Worm (Caenorhabditis elegans): ENCODE measurements around the gene Y51A2B.5.
"Not testable (repeated sequence)": the region's sequence is repeated elsewhere in the genome, so short reads cannot be mapped to it uniquely, and the experiment has no call there.

The Y51A2B.5 gene

DNA sequence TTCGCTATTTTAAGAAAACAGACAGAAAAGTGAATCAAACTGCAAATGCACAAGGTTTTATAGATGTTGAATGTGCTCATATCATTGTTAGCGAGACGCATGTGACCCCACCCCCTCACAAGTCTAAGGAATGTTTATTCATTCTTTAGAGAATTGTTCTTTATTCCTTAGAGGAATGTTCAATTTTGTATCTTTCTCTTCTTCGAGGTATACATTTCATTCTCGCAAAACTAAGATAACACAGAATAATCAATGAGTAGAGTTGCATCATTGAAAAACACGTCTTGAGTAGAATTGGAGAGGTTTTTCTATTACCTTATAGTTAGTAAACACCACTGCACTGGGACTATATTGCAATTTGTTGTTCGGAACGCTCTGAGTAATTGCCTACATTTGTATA is 45.9 kb downstream of the Y51A2B.5 start, which contains the start of gene ZK262.20:
TSS of gene ZK262.20 (minus strand) at position 101 of the 400 bp plus-strand sequence.
- no peak for TF ChIP-seq pag-3 (tag; optimal IDR thresholded peaks at IDR 0.05; ENCODE audit: borderline replicate concordance)
- TF ChIP-seq pros-1 (tag; optimal IDR thresholded peaks at IDR 0.05): no peak
- no peak for TF ChIP-seq ceh-45 (GFP tag; IDR thresholded peaks at IDR 0.05)
- no peak for TF ChIP-seq elt-4 (tag; optimal IDR thresholded peaks at IDR 0.05)
- no peak for TF ChIP-seq unc-3 (GFP tag; conservative IDR thresholded peaks at IDR 0.05)
- no peak for TF ChIP-seq unc-3 (tag; optimal IDR thresholded peaks at IDR 0.05)
- no peak for TF ChIP-seq odd-2 (tag; optimal IDR thresholded peaks at IDR 0.05)
- no peak for TF ChIP-seq pax-1 (tag; optimal IDR thresholded peaks at IDR 0.05)
- TF ChIP-seq hlh-15 (tag; optimal IDR thresholded peaks at IDR 0.05): no peak
- TF ChIP-seq unc-55 (GFP tag; optimal IDR thresholded peaks at IDR 0.05): no peak

- TF ChIP-seq C08G9.2 (tag; optimal IDR thresholded peaks at IDR 0.05): no peak
- no peak for TF ChIP-seq dve-1 (tag; optimal IDR thresholded peaks at IDR 0.05)
- no peak for TF ChIP-seq tbx-7 (tag; optimal IDR thresholded peaks at IDR 0.05)
- no peak for TF ChIP-seq ttx-3 (tag; optimal IDR thresholded peaks at IDR 0.05)
- TF ChIP-seq sox-4 (tag; optimal IDR thresholded peaks at IDR 0.05): no peak
- no peak for TF ChIP-seq nfya-1 (tag; optimal IDR thresholded peaks at IDR 0.05)
Observed at ce11 chrV:18438081-18438480, 49.0 kb downstream of the Y51A2B.5 start, which contains the start of gene ZK262.8. ZK262.8 (plus strand) TSS chrV:18438381.

- not testable (repeated sequence) for TF ChIP-seq hlh-13 (GFP tag; optimal IDR thresholded peaks at IDR 0.05); lin-11 (tag; optimal IDR thresholded peaks at IDR 0.05); lim-6 (tag; optimal IDR thresholded peaks at IDR 0.05)
Observed at ce11 chrV:18439469-18439868, 50.4 kb downstream of the Y51A2B.5 start, which contains the start of gene ZK262.9. ZK262.9 (plus strand) TSS chrV:18439769.
